Worm (Caenorhabditis elegans): Measurements from ENCODE around the gene F31A3.5.

DNA sequence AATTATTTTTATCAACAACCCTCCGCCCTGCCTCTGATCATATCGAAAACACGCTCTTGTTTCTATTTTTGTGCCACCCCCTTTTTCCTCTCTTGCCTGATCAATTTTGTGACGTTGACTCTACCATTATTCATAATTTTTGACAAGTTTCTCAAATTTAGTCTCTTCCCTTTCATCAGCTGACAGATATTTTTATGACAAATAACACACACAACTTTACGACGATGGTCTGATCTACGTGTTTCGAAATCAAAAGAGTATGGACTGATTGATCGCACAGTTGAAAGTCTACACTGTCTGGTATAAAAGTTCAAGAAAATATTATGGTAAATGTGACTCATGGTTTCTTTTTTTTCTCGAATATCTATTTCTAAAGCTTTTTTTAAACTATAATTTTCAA is 45.5 kb downstream of the F31A3.5 start:
- TF ChIP-seq him-1 (tag; optimal IDR thresholded peaks at IDR 0.05) (no peak), W03F9.2 (tag; optimal IDR thresholded peaks at IDR 0.05) (no peak), dao-5 (tag; optimal IDR thresholded peaks at IDR 0.05) (no peak)
